Fruit fly (Drosophila melanogaster): ENCODE results near the gene CG4408.

Gene CG4408

DNA sequence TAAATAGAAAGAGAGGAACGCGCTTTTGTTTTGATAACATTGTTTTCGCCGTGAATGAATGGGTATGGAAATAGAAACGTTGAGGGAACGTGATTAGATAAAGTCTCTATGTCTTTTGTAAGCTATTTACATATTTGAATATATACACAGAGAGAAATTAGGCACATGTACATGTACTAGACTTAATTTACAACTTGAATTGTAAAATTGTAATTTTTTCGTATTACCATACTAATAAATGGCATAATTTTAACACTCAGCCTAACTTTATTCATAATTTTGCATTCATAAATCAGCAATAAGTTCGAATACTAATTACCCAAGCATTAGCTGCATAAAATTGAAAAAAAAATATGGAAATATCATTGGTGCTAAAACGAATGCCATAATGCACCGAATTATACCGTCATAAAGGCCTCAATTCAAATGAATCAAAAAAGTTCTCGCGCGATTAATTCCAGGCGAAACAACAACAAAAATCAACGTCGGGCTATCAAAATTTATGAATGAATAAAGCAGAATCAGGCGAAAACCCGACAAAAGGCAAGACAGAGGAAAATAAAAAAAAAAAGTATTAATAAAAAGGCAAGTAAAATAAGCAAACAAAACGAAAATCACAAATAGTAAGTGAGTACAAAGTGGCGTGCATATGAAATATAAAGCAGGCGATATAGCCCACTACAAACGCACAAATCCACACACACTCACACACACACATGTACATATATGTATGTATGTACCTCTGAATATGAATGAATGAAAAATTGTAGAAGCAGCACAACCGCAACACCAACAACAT is 30.6 kb downstream of the CG4408 start (continued):
- TF ChIP-seq bowl (GFP tag; IDR thresholded peaks at IDR 0.05) (no peak), CG4854 (GFP tag; optimal IDR thresholded peaks at IDR 0.05) (peak; percentile 3), Lhr (GFP tag; optimal IDR thresholded peaks at IDR 0.05) (no peak), mld (GFP tag; IDR thresholded peaks at IDR 0.05; ENCODE audit: partially characterized antibody) (no peak), CG17359 (tag; optimal IDR thresholded peaks at IDR 0.05) (peak; percentile 58), cato (GFP tag; optimal IDR thresholded peaks at IDR 0.05; ENCODE audit: borderline replicate concordance) (peak; percentile 11), ssp (GFP tag; IDR thresholded peaks at IDR 0.05) (0 out of 2 replicates have a peak, but pooled peaks have one; percentile 9), Dad (GFP tag; optimal IDR thresholded peaks at IDR 0.05) (no peak), CG9932 (GFP tag; IDR thresholded peaks at IDR 0.05) (no peak), CG6791 (GFP tag; IDR thresholded peaks at IDR 0.05; ENCODE audit: partially characterized antibody) (no peak), CG12744 (GFP tag; optimal IDR thresholded peaks at IDR 0.05) (no peak), CG2129 (GFP tag; IDR thresholded peaks at IDR 0.05; ENCODE audit: partially characterized antibody) (no peak), unpg (GFP tag; optimal IDR thresholded peaks at IDR 0.05) (peak; percentile 67), kni (GFP tag; optimal IDR thresholded peaks at IDR 0.05) (no peak), B-H2 (GFP tag; optimal IDR thresholded peaks at IDR 0.05) (no peak), tio (GFP tag; optimal IDR thresholded peaks at IDR 0.05) (peak; percentile 51), CG6765 (GFP tag; optimal IDR thresholded peaks at IDR 0.05) (no peak), bbx (GFP tag; IDR thresholded peaks at IDR 0.05; ENCODE audit: partially characterized antibody) (no peak), CG7556 (GFP tag; optimal IDR thresholded peaks at IDR 0.05) (peak; percentile 62), Dp (GFP tag; optimal IDR thresholded peaks at IDR 0.05) (no peak), CG2116 (GFP tag; optimal IDR thresholded peaks at IDR 0.05) (peak; percentile 6), Dip3 (GFP tag; optimal IDR thresholded peaks at IDR 0.05) (peak; percentile 33), rib (GFP tag; IDR thresholded peaks at IDR 0.05) (no peak), Nf-YB (GFP tag; optimal IDR thresholded peaks at IDR 0.05) (peak; percentile 38), CG11247 (GFP tag; IDR thresholded peaks at IDR 0.05) (no peak), sug (tag; optimal IDR thresholded peaks at IDR 0.05) (no peak), ap (GFP tag; IDR thresholded peaks at IDR 0.05) (no peak), org-1 (GFP tag; optimal IDR thresholded peaks at IDR 0.05) (peak; percentile 38), dysf (GFP tag; IDR thresholded peaks at IDR 0.05) (peak; percentile 56; the same call in 2 of the 3 replicates), da (GFP tag; optimal IDR thresholded peaks at IDR 0.05) (no peak), CG11723 (GFP tag; optimal IDR thresholded peaks at IDR 0.05) (no peak), Hr39 (optimal IDR thresholded peaks at IDR 0.05) (no peak), CG1832 (GFP tag; optimal IDR thresholded peaks at IDR 0.05) (no peak), Hsf (GFP tag; optimal IDR thresholded peaks at IDR 0.05) (no peak), CG12071 (GFP tag; optimal IDR thresholded peaks at IDR 0.05) (peak; percentile 58), CG2678 (tag; optimal IDR thresholded peaks at IDR 0.05) (peak; percentile 79), CG32532 (GFP tag; IDR thresholded peaks at IDR 0.05) (peak; percentile 22; the same call in 1 of the 2 replicates), pan (optimal IDR thresholded peaks at IDR 0.05) (no peak), pan (GFP tag; optimal IDR thresholded peaks at IDR 0.05 in 1 of 2, IDR thresholded peaks at IDR 0.05 in 1 of 2) (peak in 1 of 2 experiments; percentile 31), CG14441 (GFP tag; IDR thresholded peaks at IDR 0.05) (no peak), lbe (GFP tag; optimal IDR thresholded peaks at IDR 0.05) (no peak), CG13287 (GFP tag; IDR thresholded peaks at IDR 0.05; ENCODE audit: partially characterized antibody) (no peak), run (tag; optimal IDR thresholded peaks at IDR 0.05) (no peak), Eip74EF (GFP tag; optimal IDR thresholded peaks at IDR 0.05) (peak in 1 of 2 experiments; percentile 65), MBD-R2 (GFP tag; IDR thresholded peaks at IDR 0.05) (no peak), crp (GFP tag; optimal IDR thresholded peaks at IDR 0.05) (no peak), CG15269 (tag; optimal IDR thresholded peaks at IDR 0.05) (peak; percentile 39), pum (GFP tag; optimal IDR thresholded peaks at IDR 0.05) (peak; percentile 19), fd102C (GFP tag; optimal IDR thresholded peaks at IDR 0.05) (no peak)

All from whole organism, embryonic.